Fruit fly (Drosophila melanogaster): Measurements from ENCODE around the gene squ.
A peak's percentile ranks its signal among the peaks of the same experiment; 100 is the strongest.

squ gene

DNA sequence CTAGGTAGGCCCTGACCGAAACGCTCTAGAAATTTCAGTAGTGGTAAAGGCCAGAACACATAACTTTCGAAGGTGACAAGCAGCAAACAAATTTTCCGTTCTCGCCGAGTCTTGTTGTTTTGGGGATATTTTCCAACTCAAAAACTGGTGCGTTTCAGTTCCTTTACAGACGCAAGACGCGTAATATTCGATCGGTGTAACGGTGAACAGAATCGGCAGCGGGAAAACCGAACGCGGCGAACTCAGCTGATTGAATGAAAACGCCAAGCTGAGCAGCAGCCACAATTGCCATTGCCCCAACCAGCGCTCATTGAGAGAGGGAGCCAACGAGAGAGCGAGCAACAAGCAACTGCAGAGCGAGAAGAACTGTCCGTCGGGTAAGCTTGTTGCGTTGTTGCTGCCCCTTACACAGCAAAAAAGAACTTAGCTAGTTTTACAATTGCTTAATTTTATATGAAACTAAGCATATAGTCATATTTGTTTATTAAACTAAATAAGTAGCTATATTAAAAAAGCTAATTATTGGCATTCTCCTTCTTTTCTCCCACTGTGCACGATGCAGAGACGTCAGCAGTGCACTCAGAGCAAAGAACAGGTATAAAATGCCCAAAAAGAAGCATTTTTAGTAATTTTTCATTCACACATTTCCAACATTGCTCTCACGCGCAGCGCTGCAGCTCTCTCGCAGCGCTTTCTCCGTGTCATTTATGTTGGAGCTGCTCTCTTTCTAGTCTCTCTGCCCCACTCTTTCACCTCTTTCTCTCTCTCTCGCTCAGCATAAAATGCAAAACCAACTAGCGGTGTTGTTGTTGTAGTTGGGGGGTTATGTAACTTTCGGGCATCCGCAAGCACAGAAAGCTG is 36.2 kb downstream of the squ start, which contains the start of the genes Cyt-c-d and CG31808 (continued):
- TF ChIP-seq CG5245 (GFP tag; optimal IDR thresholded peaks at IDR 0.05) (peak; percentile 95), toy (GFP tag; IDR thresholded peaks at IDR 0.05) (peak; percentile 88), CG1024 (GFP tag; IDR thresholded peaks at IDR 0.05) (peak; percentile 94), NC2α (GFP tag; optimal IDR thresholded peaks at IDR 0.05) (peak; percentile 86), kni (GFP tag; optimal IDR thresholded peaks at IDR 0.05) (peak; percentile 85), dimm (GFP tag; IDR thresholded peaks at IDR 0.05) (peak; percentile 93), CG2678 (tag; optimal IDR thresholded peaks at IDR 0.05) (peak; percentile 97), bcd (GFP tag; optimal IDR thresholded peaks at IDR 0.05) (peak; percentile 97), org-1 (GFP tag; optimal IDR thresholded peaks at IDR 0.05) (peak; percentile 97), sqz (GFP tag; optimal IDR thresholded peaks at IDR 0.05) (peak; percentile 91), lola (GFP tag; optimal IDR thresholded peaks at IDR 0.05) (peak in 1 of 3 experiments; percentile 95), CG15514 (GFP tag; optimal IDR thresholded peaks at IDR 0.05) (peak; percentile 88), Ravus (GFP tag; IDR thresholded peaks at IDR 0.05) (peak; percentile 90), CG4404 (GFP tag; IDR thresholded peaks at IDR 0.05) (peak; percentile 87), amos (GFP tag; IDR thresholded peaks at IDR 0.05; ENCODE audit: partially characterized antibody) (no peak; the same call in 1 of the 2 replicates), Adf1 (GFP tag; IDR thresholded peaks at IDR 0.05) (peak; percentile 77), CG15601 (tag; optimal IDR thresholded peaks at IDR 0.05) (peak; percentile 96), CG10431 (GFP tag; optimal IDR thresholded peaks at IDR 0.05) (peak; percentile 86), sens-2 (GFP tag; IDR thresholded peaks at IDR 0.05) (peak; percentile 91), CG15479 (GFP tag; optimal IDR thresholded peaks at IDR 0.05) (no peak), Nf-YB (GFP tag; optimal IDR thresholded peaks at IDR 0.05) (peak; percentile 86), CG11085 (GFP tag; IDR thresholded peaks at IDR 0.05) (peak; percentile 85), CG7987 (GFP tag; optimal IDR thresholded peaks at IDR 0.05) (peak; percentile 83), Gsc (GFP tag; IDR thresholded peaks at IDR 0.05) (peak; percentile 92), fd102C (GFP tag; optimal IDR thresholded peaks at IDR 0.05) (peak; percentile 65), CG14667 (GFP tag; IDR thresholded peaks at IDR 0.05) (peak; percentile 96), trh (GFP tag; optimal IDR thresholded peaks at IDR 0.05) (peak; percentile 93), CG10462 (GFP tag; optimal IDR thresholded peaks at IDR 0.05) (peak; percentile 92), CG9932 (GFP tag; IDR thresholded peaks at IDR 0.05) (peak; percentile 84), vvl (GFP tag; IDR thresholded peaks at IDR 0.05) (peak; percentile 99), E2f1 (GFP tag; IDR thresholded peaks at IDR 0.05) (peak; percentile 97), ssp (GFP tag; IDR thresholded peaks at IDR 0.05) (peak; percentile 91), CG15696 (tag; optimal IDR thresholded peaks at IDR 0.05) (peak; percentile 77), CG6813 (GFP tag; optimal IDR thresholded peaks at IDR 0.05) (peak; percentile 96), wek (GFP tag; optimal IDR thresholded peaks at IDR 0.05) (peak; percentile 84), trem (tag; optimal IDR thresholded peaks at IDR 0.05) (peak; percentile 92), bowl (GFP tag; IDR thresholded peaks at IDR 0.05) (peak; percentile 96), vnd (GFP tag; IDR thresholded peaks at IDR 0.05; ENCODE audit: partially characterized antibody) (no peak), CG10147 (GFP tag; optimal IDR thresholded peaks at IDR 0.05) (peak; percentile 85), cg (GFP tag; optimal IDR thresholded peaks at IDR 0.05) (peak; percentile 28), CG17186 (GFP tag; optimal IDR thresholded peaks at IDR 0.05) (peak; percentile 88), CG2712 (tag; optimal IDR thresholded peaks at IDR 0.05) (peak; percentile 98), CkIIα-i1 (GFP tag; IDR thresholded peaks at IDR 0.05) (peak; percentile 81), CG6175 (GFP tag; IDR thresholded peaks at IDR 0.05) (peak; percentile 97), zen2 (GFP tag; IDR thresholded peaks at IDR 0.05; ENCODE audit: partially characterized antibody) (no peak; the same call in 2 of the 3 replicates), CG4730 (GFP tag; IDR thresholded peaks at IDR 0.05) (peak; percentile 96), CG12299 (tag; optimal IDR thresholded peaks at IDR 0.05) (peak; percentile 96), CG42726 (GFP tag; IDR thresholded peaks at IDR 0.05; ENCODE audit: partially characterized antibody) (peak; percentile 25; the same call in 1 of the 2 replicates)

Measured in whole organism, embryonic.